Worm (Caenorhabditis elegans): ENCODE data around the gene Y8A9A.2.

The Y8A9A.2 gene

ce11 chrII:3788356-3788962 is 7.0 kb upstream of the Y8A9A.2 start:
- TF ChIP-seq tlf-1 (GFP tag; optimal IDR thresholded peaks at IDR 0.05) (no peak), nfya-1 (tag; optimal IDR thresholded peaks at IDR 0.05; ENCODE audit: borderline replicate concordance, insufficient read depth) (no peak), hlh-26 (GFP tag; conservative IDR thresholded peaks at IDR 0.05) (no peak), F49E8.2 (tag; optimal IDR thresholded peaks at IDR 0.05; ENCODE audit: insufficient read depth) (no peak), repo-1 (tag; optimal IDR thresholded peaks at IDR 0.05) (no peak), cebp-1 (GFP tag; IDR thresholded peaks at IDR 0.05) (no peak), cebp-1 (tag; optimal IDR thresholded peaks at IDR 0.05) (no peak), F37B4.10 (GFP tag; IDR thresholded peaks at IDR 0.05) (no peak), Y56A3A.18 (GFP tag; IDR thresholded peaks at IDR 0.05) (no peak), ztf-6 (GFP tag; IDR thresholded peaks at IDR 0.05) (no peak), sptf-2 (GFP tag; optimal IDR thresholded peaks at IDR 0.05) (no peak), egl-18 (GFP tag; IDR thresholded peaks at IDR 0.05) (no peak), F57A8.1 (GFP tag; optimal IDR thresholded peaks at IDR 0.05) (no peak), D2030.7 (GFP tag; IDR thresholded peaks at IDR 0.05) (no peak), hlh-12 (tag; optimal IDR thresholded peaks at IDR 0.05) (no peak), aptf-2 (GFP tag; conservative IDR thresholded peaks at IDR 0.05) (no peak), aptf-3 (GFP tag; IDR thresholded peaks at IDR 0.05) (no peak), let-607 (tag; optimal IDR thresholded peaks at IDR 0.05) (no peak), nhr-179 (tag; optimal IDR thresholded peaks at IDR 0.05) (no peak), athp-1 (tag; optimal IDR thresholded peaks at IDR 0.05) (no peak)

- TF ChIP-seq efl-1 (GFP tag; optimal IDR thresholded peaks at IDR 0.05), result no peak
- TF ChIP-seq athp-1 (tag; optimal IDR thresholded peaks at IDR 0.05), result no peak
- no peak for TF ChIP-seq hlh-12 (tag; optimal IDR thresholded peaks at IDR 0.05)
- no peak for TF ChIP-seq ztf-3 (GFP tag; optimal IDR thresholded peaks at IDR 0.05)
- TF ChIP-seq somi-1 (GFP tag; optimal IDR thresholded peaks at IDR 0.05), result no peak
- no peak for TF ChIP-seq aptf-2 (GFP tag; conservative IDR thresholded peaks at IDR 0.05)
- TF ChIP-seq mcd-1 (GFP tag; IDR thresholded peaks at IDR 0.05), result no peak
- TF ChIP-seq zim-3 (tag; optimal IDR thresholded peaks at IDR 0.05), result no peak
- no peak for TF ChIP-seq ztf-25 (GFP tag; IDR thresholded peaks at IDR 0.05)
- no peak for TF ChIP-seq sdz-38 (tag; optimal IDR thresholded peaks at IDR 0.05)
- TF ChIP-seq hrde-1 (tag; optimal IDR thresholded peaks at IDR 0.05; ENCODE audit: borderline replicate concordance), result no peak
- TF ChIP-seq tbx-9 (tag; optimal IDR thresholded peaks at IDR 0.05; ENCODE audit: borderline replicate concordance), result no peak
- TF ChIP-seq lin-35 (GFP tag; optimal IDR thresholded peaks at IDR 0.05), result no peak
- TF ChIP-seq rec-8 (tag; optimal IDR thresholded peaks at IDR 0.05), result no peak
- no peak for TF ChIP-seq C06A6.2 (GFP tag; conservative IDR thresholded peaks at IDR 0.05)
Measured at ce11 chrII:3793336-3793735, 2.1 kb upstream of the Y8A9A.2 start, which contains the start of gene fbxb-99. Gene fbxb-99, minus strand, starts transcription at chrII:3793436.

ce11 chrII:3803219-3803618 is 7.8 kb downstream of the Y8A9A.2 start, which contains the start of gene ins-32:
Gene ins-32, minus strand, starts transcription at chrII:3803319.
- TF ChIP-seq madf-10 (tag; optimal IDR thresholded peaks at IDR 0.05), result no peak
- no peak for TF ChIP-seq athp-1 (tag; optimal IDR thresholded peaks at IDR 0.05)
- TF ChIP-seq nhr-90 (tag; optimal IDR thresholded peaks at IDR 0.05), result no peak
- TF ChIP-seq lin-35 (GFP tag; optimal IDR thresholded peaks at IDR 0.05), result no peak
- TF ChIP-seq K12H6.12 (tag; optimal IDR thresholded peaks at IDR 0.05), result no peak
- no peak for TF ChIP-seq F52B5.7 (tag; optimal IDR thresholded peaks at IDR 0.05)
- TF ChIP-seq tbx-9 (tag; optimal IDR thresholded peaks at IDR 0.05; ENCODE audit: borderline replicate concordance), result no peak
- no peak for TF ChIP-seq lin-26 (GFP tag; IDR thresholded peaks at IDR 0.05)
- TF ChIP-seq tbp1 (GFP tag; optimal IDR thresholded peaks at IDR 0.05), result no peak
- TF ChIP-seq snpc-1.1 (tag; optimal IDR thresholded peaks at IDR 0.05; ENCODE audit: insufficient read depth), result no peak
- TF ChIP-seq K11D2.4 (GFP tag; IDR thresholded peaks at IDR 0.05), result no peak
- no peak for TF ChIP-seq snpc-1.3 (tag; optimal IDR thresholded peaks at IDR 0.05; ENCODE audit: insufficient read depth)
- no peak for TF ChIP-seq ceh-40 (GFP tag; IDR thresholded peaks at IDR 0.05)
- no peak for TF ChIP-seq F55B11.4 (tag; optimal IDR thresholded peaks at IDR 0.05; ENCODE audit: borderline replicate concordance, insufficient read depth)
